Fruit fly (Drosophila melanogaster) whole organism, embryonic: Measurements from ENCODE around the gene CG14367.

ENCODE experiments used
- ATbp ChIP-seq: fragments of 200-800 bp; sonication (Bioruptor generic); optimal IDR thresholded peaks from 2 replicates; lab custom pipeline; 2017; ENCODE audit warnings: missing biosample characterization, mild to moderate bottlenecking, missing genetic modification characterization, missing genetic modification reagents
- CG11085 ChIP-seq: fragments of 200-800 bp; sonication (Bioruptor generic); IDR thresholded peaks from 2 replicates; pipeline ENCODE4 v1.3.6; 2022; ENCODE audit warnings: missing biosample characterization, missing genetic modification characterization
- CG12299 ChIP-seq: fragments of 200-800 bp; sonication (Bioruptor generic); optimal IDR thresholded peaks from 2 replicates; lab custom pipeline; 2018; ENCODE audit warnings: missing biosample characterization, mild to moderate bottlenecking, missing genetic modification characterization
- CG13775 ChIP-seq: fragments of 200-800 bp; sonication (Bioruptor generic); optimal IDR thresholded peaks from 3 replicates; lab custom pipeline; 2017; ENCODE audit warnings: missing biosample characterization, mild to moderate bottlenecking, missing genetic modification characterization
- CG14050 ChIP-seq: fragments of 200-800 bp; sonication (Bioruptor generic); IDR thresholded peaks from 3 replicates; pipeline ENCODE4 v1.3.6; 2022; ENCODE audit warnings: missing biosample characterization, missing genetic modification characterization
- CG14965 ChIP-seq: fragments of 200-800 bp; sonication (Bioruptor generic); optimal IDR thresholded peaks from 2 replicates; lab custom pipeline; 2016; ENCODE audit warnings: missing biosample characterization, missing genetic modification characterization, borderline replicate concordance
- CG16813 ChIP-seq: fragments of 200-800 bp; sonication (Bioruptor generic); IDR thresholded peaks from 3 replicates; pipeline ENCODE4 v1.3.6; 2022; ENCODE audit warnings: missing biosample characterization, missing genetic modification characterization; ENCODE audit not compliant: partially characterized antibody
- CG17829 ChIP-seq: fragments of 200-800 bp; optimal IDR thresholded peaks from 2 replicates; lab custom pipeline; 2019; ENCODE audit warnings: missing biosample characterization, mild to moderate bottlenecking, missing genetic modification characterization, moderate library complexity
- CG1792 ChIP-seq: fragments of 200-800 bp; sonication (Bioruptor generic); optimal IDR thresholded peaks from 2 replicates; lab custom pipeline; 2016; ENCODE audit warnings: missing biosample characterization, missing genetic modification characterization
- CG18619 ChIP-seq: fragments of 200-800 bp; sonication (Bioruptor generic); optimal IDR thresholded peaks from 3 replicates; lab custom pipeline; 2017; ENCODE audit warnings: missing biosample characterization, mild to moderate bottlenecking, missing genetic modification characterization
- CG30431 ChIP-seq: fragments of 200-800 bp; sonication (Bioruptor generic); optimal IDR thresholded peaks from 2 replicates; lab custom pipeline; 2017; ENCODE audit warnings: missing biosample characterization, missing genetic modification characterization
- CG31224 ChIP-seq: fragments of 200-800 bp; sonication (Bioruptor generic); IDR thresholded peaks from 2 replicates; pipeline ENCODE4 v1.3.6; 2022; ENCODE audit warnings: missing biosample characterization, missing genetic modification characterization
- CG3995 ChIP-seq: fragments of 200-800 bp; sonication (Bioruptor generic); optimal IDR thresholded peaks from 3 replicates; lab custom pipeline; 2016; ENCODE audit warnings: missing biosample characterization, missing genetic modification characterization
- CG42726 ChIP-seq: fragments of 200-800 bp; sonication (Bioruptor generic); IDR thresholded peaks from 2 replicates; pipeline ENCODE4 v1.3.6; 2022; ENCODE audit warnings: missing biosample characterization, missing genetic modification characterization; ENCODE audit not compliant: partially characterized antibody
- CG43689 ChIP-seq: fragments of 200-800 bp; sonication (Bioruptor generic); IDR thresholded peaks from 2 replicates; pipeline ENCODE4 v1.3.6; 2022; ENCODE audit warnings: missing biosample characterization, missing genetic modification characterization
- CG7987 ChIP-seq: fragments of 200-800 bp; sonication (Bioruptor generic); optimal IDR thresholded peaks from 2 replicates; lab custom pipeline; 2018; ENCODE audit warnings: missing biosample characterization, mild to moderate bottlenecking, missing genetic modification characterization, moderate library complexity
- CG9876 ChIP-seq: fragments of 200-800 bp; sonication (Bioruptor generic); optimal IDR thresholded peaks from 2 replicates; lab custom pipeline; 2016; ENCODE audit warnings: missing biosample characterization, missing genetic modification characterization
- Dll ChIP-seq: fragments of 200-800 bp; sonication (Bioruptor generic); IDR thresholded peaks from 4 replicates; pipeline ENCODE4 v1.3.6; 2022; ENCODE audit warnings: missing biosample characterization, missing genetic modification characterization; ENCODE audit not compliant: partially characterized antibody
- Eip74EF ChIP-seq, 2 experiments: fragments of 200-800 bp in 1 of 2; fragments of >200 bp in 1 of 2; sonication (Bioruptor generic) in 1 of 2; optimal IDR thresholded peaks; 2 replicates each; lab custom pipeline; 2017 to 2019; ENCODE audit warnings: missing biosample characterization in 2 of 2, missing genetic modification characterization in 2 of 2, mild to moderate bottlenecking in 1 of 2, moderate library complexity in 1 of 2
- MTF-1 ChIP-seq: fragments of 200-800 bp; sonication (Bioruptor generic); optimal IDR thresholded peaks from 2 replicates; lab custom pipeline; 2018; ENCODE audit warnings: missing biosample characterization, mild to moderate bottlenecking, missing genetic modification characterization, borderline replicate concordance
- NfI ChIP-seq: fragments of 200-800 bp; sonication (Bioruptor generic); optimal IDR thresholded peaks from 3 replicates; lab custom pipeline; 2018; ENCODE audit warnings: missing biosample characterization, mild to moderate bottlenecking, missing genetic modification characterization, moderate library complexity
- Optix ChIP-seq: fragments of 200-800 bp; sonication (Bioruptor generic); IDR thresholded peaks from 3 replicates; pipeline ENCODE4 v1.3.6; 2022; ENCODE audit warnings: missing biosample characterization, missing genetic modification characterization
- Scr ChIP-seq: fragments of 200-800 bp; sonication (Bioruptor generic); IDR thresholded peaks from 2 replicates; pipeline ENCODE4 v1.3.6; 2022; ENCODE audit warnings: missing biosample characterization, missing genetic modification characterization; ENCODE audit not compliant: partially characterized antibody
- Sry-β ChIP-seq: fragments of 200-800 bp; sonication (Bioruptor generic); optimal IDR thresholded peaks from 2 replicates; lab custom pipeline; 2018; ENCODE audit warnings: missing biosample characterization, mild to moderate bottlenecking, missing genetic modification characterization, moderate library complexity
- aop ChIP-seq: fragments of 200-800 bp; sonication (Bioruptor generic); IDR thresholded peaks from 2 replicates; pipeline ENCODE4 v1.3.6; 2022; ENCODE audit warnings: missing biosample characterization, missing genetic modification characterization
- bsh ChIP-seq, 2 experiments: fragments of 200-800 bp; sonication (Bioruptor generic); optimal IDR thresholded peaks; 2 replicates each; lab custom pipeline; 2017 to 2018; ENCODE audit warnings: mild to moderate bottlenecking in 2 of 2, missing biosample characterization in 2 of 2, missing genetic modification characterization in 2 of 2, moderate library complexity in 1 of 2
- caup ChIP-seq: fragments of 200-800 bp; sonication (Bioruptor generic); optimal IDR thresholded peaks from 3 replicates; lab custom pipeline; 2017; ENCODE audit warnings: missing biosample characterization, mild to moderate bottlenecking, missing genetic modification characterization, moderate library complexity; ENCODE audit not compliant: severe bottlenecking
- chinmo ChIP-seq: fragments of 200-800 bp; sonication (Bioruptor generic); IDR thresholded peaks from 4 replicates; pipeline ENCODE4 v1.3.6; 2022; ENCODE audit warnings: missing biosample characterization, missing genetic modification characterization; ENCODE audit not compliant: partially characterized antibody
- chm ChIP-seq: fragments of 200-800 bp; sonication (Bioruptor generic); IDR thresholded peaks from 2 replicates; pipeline ENCODE4 v1.3.6; 2022; ENCODE audit warnings: missing biosample characterization, missing genetic modification characterization
- da ChIP-seq: fragments of 200-800 bp; sonication (Bioruptor generic); optimal IDR thresholded peaks from 2 replicates; lab custom pipeline; 2016; ENCODE audit warnings: missing biosample characterization, missing genetic modification characterization
- dimm ChIP-seq: fragments of 200-800 bp; sonication (Bioruptor generic); IDR thresholded peaks from 2 replicates; pipeline ENCODE4 v1.3.6; 2022; ENCODE audit warnings: missing biosample characterization, missing genetic modification characterization
- dmrt11E ChIP-seq: fragments of 200-800 bp; sonication (Bioruptor generic); optimal IDR thresholded peaks from 3 replicates; lab custom pipeline; 2018; ENCODE audit warnings: missing biosample characterization, mild to moderate bottlenecking, missing genetic modification characterization, moderate library complexity
- fd102C ChIP-seq: fragments of 200-800 bp; sonication (Bioruptor generic); optimal IDR thresholded peaks from 2 replicates; lab custom pipeline; 2018; ENCODE audit warnings: missing biosample characterization, mild to moderate bottlenecking, missing genetic modification characterization, moderate library complexity
- gfzf ChIP-seq: fragments of 200-800 bp; sonication (Bioruptor generic); optimal IDR thresholded peaks from 2 replicates; lab custom pipeline; 2016; ENCODE audit warnings: missing biosample characterization, mild to moderate bottlenecking, missing genetic modification characterization, moderate library complexity
- grn ChIP-seq: fragments of 200-800 bp; sonication (Bioruptor generic); optimal IDR thresholded peaks from 3 replicates; lab custom pipeline; 2017; ENCODE audit warnings: missing biosample characterization, missing genetic modification characterization
- gsb ChIP-seq: fragments of 200-800 bp; sonication (Bioruptor generic); IDR thresholded peaks from 2 replicates; pipeline ENCODE4 v1.3.6; 2022; ENCODE audit warnings: missing biosample characterization, missing genetic modification characterization
- gt ChIP-seq: fragments of 200-800 bp; sonication (Bioruptor generic); IDR thresholded peaks from 2 replicates; pipeline ENCODE4 v1.3.6; 2022; ENCODE audit warnings: missing biosample characterization, missing genetic modification characterization
- hkb ChIP-seq, 2 experiments: fragments of 200-800 bp in 1 of 2; fragments of >200 bp in 1 of 2; sonication (Bioruptor generic) in 1 of 2; IDR thresholded peaks in 1 of 2; optimal IDR thresholded peaks in 1 of 2; 2 replicates each; pipeline versions ENCODE4 v1.3.6 to Lab custom; 2017 to 2022; ENCODE audit warnings: missing biosample characterization in 1 of 2, missing genetic modification characterization in 1 of 2
- inv ChIP-seq: fragments of 200-800 bp; sonication (Bioruptor generic); IDR thresholded peaks from 2 replicates; pipeline ENCODE4 v1.3.6; 2022; ENCODE audit warnings: missing biosample characterization, missing genetic modification characterization; ENCODE audit not compliant: partially characterized antibody
- maf-S ChIP-seq: fragments of 200-800 bp; sonication (Bioruptor generic); optimal IDR thresholded peaks from 2 replicates; lab custom pipeline; 2016; ENCODE audit warnings: missing biosample characterization, missing genetic modification characterization
- p53 ChIP-seq: fragments of 200-800 bp; sonication (Bioruptor generic); optimal IDR thresholded peaks from 2 replicates; lab custom pipeline; 2016; ENCODE audit warnings: missing biosample characterization, missing genetic modification characterization
- psq ChIP-seq: fragments of 200-800 bp; sonication (Bioruptor generic); optimal IDR thresholded peaks from 2 replicates; lab custom pipeline; 2017; ENCODE audit warnings: missing biosample characterization, missing genetic modification characterization
- stwl ChIP-seq: fragments of 200-800 bp; sonication (Bioruptor generic); optimal IDR thresholded peaks from 3 replicates; lab custom pipeline; 2018; ENCODE audit warnings: missing biosample characterization, mild to moderate bottlenecking, missing genetic modification characterization, moderate library complexity
- sug ChIP-seq: fragments of 200-800 bp; optimal IDR thresholded peaks from 2 replicates; lab custom pipeline; 2019; ENCODE audit warnings: missing biosample characterization, mild to moderate bottlenecking, missing genetic modification characterization, moderate library complexity
- trem ChIP-seq: fragments of 200-800 bp; optimal IDR thresholded peaks from 3 replicates; lab custom pipeline; 2019; ENCODE audit warnings: missing biosample characterization, mild to moderate bottlenecking, missing genetic modification characterization, moderate library complexity
- vnd ChIP-seq: fragments of 200-800 bp; sonication (Bioruptor generic); IDR thresholded peaks from 3 replicates; pipeline ENCODE4 v1.3.6; 2022; ENCODE audit warnings: missing biosample characterization, missing genetic modification characterization; ENCODE audit not compliant: partially characterized antibody
- z ChIP-seq: fragments of 200-800 bp; sonication (Bioruptor generic); IDR thresholded peaks from 3 replicates; pipeline ENCODE4 v1.3.6; 2022; ENCODE audit warnings: missing biosample characterization, missing genetic modification characterization

CG14367 gene

DNA sequence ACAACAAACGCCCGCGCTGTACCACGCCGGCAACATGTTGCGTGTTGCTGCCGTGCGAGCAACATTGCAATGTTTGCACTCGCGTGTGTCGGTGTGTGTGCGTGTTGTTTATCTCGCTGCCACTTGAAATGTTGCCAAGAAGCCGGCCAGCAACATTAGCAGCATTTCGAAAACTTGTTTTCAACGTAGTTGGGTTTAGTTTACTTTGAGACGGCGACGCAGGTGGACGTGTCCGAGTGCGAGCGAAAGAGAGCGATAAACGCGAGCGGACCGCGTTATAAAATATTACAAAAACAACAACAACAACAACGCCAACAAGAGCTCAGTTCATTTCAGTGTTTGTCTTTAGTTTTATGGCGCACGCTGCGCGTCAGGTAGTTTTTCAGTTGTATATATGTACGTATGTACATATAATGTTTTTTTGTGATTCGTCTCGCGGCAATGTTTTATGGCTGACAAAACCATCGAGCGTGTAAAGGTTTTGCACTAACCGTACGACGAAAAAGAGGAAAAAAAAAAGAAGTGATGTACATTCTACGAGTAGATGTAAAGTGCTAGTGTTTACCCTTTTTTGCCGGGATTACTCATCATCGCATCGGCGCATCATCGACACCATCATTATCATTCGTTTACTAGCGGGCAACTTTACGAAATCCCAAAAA is 21.3 kb downstream of the CG14367 start, which contains the start of gene kmr (continued):
- TF ChIP-seq Sry-β (GFP tag; lab: Kevin White, UChicago) (no peak), psq (GFP tag; lab: Kevin White, UChicago) (no peak), da (GFP tag; lab: Kevin White, UChicago) (no peak), grn (GFP tag; lab: Kevin White, UChicago) (peak; percentile 13), p53 (no peak), aop (GFP tag; lab: Robert Waterston, UW) (no peak), gfzf (GFP tag; lab: Kevin White, UChicago) (no peak), CG30431 (no peak), Optix (GFP tag; lab: Robert Waterston, UW) (no peak), CG7987 (GFP tag; lab: Kevin White, UChicago) (peak; percentile 81), caup (peak; percentile 59), stwl (tag; lab: Kevin White, UChicago) (peak; percentile 8), trem (peak; percentile 21), dimm (GFP tag; lab: Robert Waterston, UW) (no peak), CG13775 (GFP tag; lab: Kevin White, UChicago) (no peak), chm (GFP tag; lab: Robert Waterston, UW) (peak; percentile 78), hkb (optimal IDR thresholded peaks at IDR 0.05; lab: Kevin White, UChicago) (no peak), hkb (GFP tag; IDR thresholded peaks at IDR 0.05; lab: Robert Waterston, UW) (peak; percentile 75), CG43689 (GFP tag; lab: Robert Waterston, UW) (no peak), vnd (no peak), CG31224 (GFP tag; lab: Robert Waterston, UW) (no peak), MTF-1 (GFP tag; lab: Kevin White, UChicago) (peak; percentile 26), z (GFP tag; lab: Robert Waterston, UW) (no peak; the same call in 2 of the 3 replicates), CG12299 (tag; lab: Kevin White, UChicago) (peak; percentile 56), CG1792 (GFP tag; lab: Kevin White, UChicago) (no peak), CG9876 (GFP tag; lab: Kevin White, UChicago) (peak; percentile 3), maf-S (GFP tag; lab: Kevin White, UChicago) (no peak), CG16813 (no peak), CG17829 (peak; percentile 41), sug (tag; lab: Kevin White, UChicago) (peak; percentile 63), CG14965 (GFP tag; lab: Kevin White, UChicago) (no peak), ATbp (GFP tag; lab: Kevin White, UChicago) (peak; percentile 66), Scr (GFP tag; lab: Robert Waterston, UW) (peak; percentile 9; the same call in 1 of the 2 replicates), inv (0 out of 2 replicates have a peak, but pooled peaks have one; percentile 14), bsh (GFP tag; optimal IDR thresholded peaks at IDR 0.05; lab: Kevin White, UChicago) (no peak), NfI (GFP tag; lab: Kevin White, UChicago) (peak; percentile 33), gsb (GFP tag; lab: Robert Waterston, UW) (0 out of 2 replicates have a peak, but pooled peaks have one; percentile 38), CG11085 (no peak), CG3995 (GFP tag; lab: Kevin White, UChicago) (no peak), dmrt11E (tag; lab: Kevin White, UChicago) (no peak), Dll (0 out of 4 replicates have a peak, but pooled peaks have one; percentile 16), CG42726 (peak; percentile 54; the same call in 1 of the 2 replicates), Eip74EF (GFP tag; optimal IDR thresholded peaks at IDR 0.05; lab: Kevin White, UChicago) (peak in 1 of 2 experiments; percentile 36), gt (GFP tag; lab: Robert Waterston, UW) (no peak), CG14050 (GFP tag; lab: Robert Waterston, UW) (peak; percentile 40; the same call in 1 of the 3 replicates), chinmo (GFP tag; lab: Robert Waterston, UW) (peak; percentile 98), fd102C (no peak), CG18619 (GFP tag; lab: Kevin White, UChicago) (no peak)
